Worm (Caenorhabditis elegans) whole organism, young adult: Measurements from ENCODE around the gene ubc-15.

Experiments
- B0261.1 ChIP-seq: sonication (generic microtip); optimal IDR thresholded peaks from 2 replicates; lab custom pipeline; 2016; ENCODE audit warnings: mild to moderate bottlenecking, missing genetic modification characterization, moderate library complexity, missing compliant biosample characterization
- C17E4.6 ChIP-seq: fragments of 200-800 bp; sonication (Bioruptor generic); IDR thresholded peaks from 2 replicates; pipeline ENCODE4 v1.3.6; 2022; ENCODE audit warnings: missing genetic modification reagents, missing genetic modification characterization, missing compliant biosample characterization
- D2030.7 ChIP-seq: fragments of 200-800 bp; sonication (Bioruptor generic); IDR thresholded peaks from 2 replicates; pipeline ENCODE4 v1.3.6; 2022; ENCODE audit warnings: missing genetic modification reagents, missing genetic modification characterization, missing compliant biosample characterization
- F33H1.4 ChIP-seq: fragments of 200-800 bp; sonication (Bioruptor generic); IDR thresholded peaks from 2 replicates; pipeline ENCODE4 v1.3.6; 2022; ENCODE audit warnings: missing genetic modification reagents, missing genetic modification characterization, missing compliant biosample characterization
- F37B4.10 ChIP-seq: fragments of 200-800 bp; sonication (Bioruptor generic); IDR thresholded peaks from 2 replicates; pipeline ENCODE4 v1.3.6; 2022; ENCODE audit warnings: missing genetic modification characterization, missing compliant biosample characterization
- F39B2.1 ChIP-seq: fragments of 200-800 bp; sonication (Bioruptor generic); IDR thresholded peaks from 2 replicates; pipeline ENCODE4 v1.3.6; 2022; ENCODE audit warnings: missing genetic modification reagents, missing genetic modification characterization, missing compliant biosample characterization
- K11D2.4 ChIP-seq: fragments of 200-800 bp; sonication (Bioruptor generic); IDR thresholded peaks from 2 replicates; pipeline ENCODE4 v1.3.6; 2022; ENCODE audit warnings: missing genetic modification reagents, missing genetic modification characterization, missing compliant biosample characterization
- Y67H2A.10 ChIP-seq: fragments of 200-800 bp; sonication (Bioruptor generic); conservative IDR thresholded peaks from 2 replicates; pipeline ENCODE4 v1.3.6; 2022; ENCODE audit warnings: missing genetic modification reagents, missing genetic modification characterization, missing compliant biosample characterization
- ZK185.1 ChIP-seq: sonication (generic microtip); optimal IDR thresholded peaks from 2 replicates; lab custom pipeline; 2016; ENCODE audit warnings: mild to moderate bottlenecking, missing genetic modification characterization, missing compliant biosample characterization; ENCODE audit not compliant: poor library complexity, severe bottlenecking
- atf-7 ChIP-seq: sonication (generic microtip); optimal IDR thresholded peaks from 2 replicates; lab custom pipeline; 2017; ENCODE audit warnings: mild to moderate bottlenecking, missing genetic modification characterization, missing compliant biosample characterization
- attf-6 ChIP-seq: fragments of 200-800 bp; sonication (Bioruptor generic); IDR thresholded peaks from 2 replicates; pipeline ENCODE4 v1.3.6; 2022; ENCODE audit warnings: missing genetic modification reagents, missing genetic modification characterization, missing compliant biosample characterization
- ccch-3 ChIP-seq: fragments of 200-800 bp; sonication (Bioruptor generic); optimal IDR thresholded peaks from 2 replicates; lab custom pipeline; 2018; ENCODE audit warnings: mild to moderate bottlenecking, missing genetic modification characterization, missing compliant biosample characterization
- dpl-1 ChIP-seq: fragments of 150-350 bp; optimal IDR thresholded peaks from 2 replicates; lab custom pipeline; 2014; ENCODE audit warnings: missing biosample characterization, missing genetic modification reagents, missing genetic modification characterization
- efl-1 ChIP-seq: fragments of 150-350 bp; optimal IDR thresholded peaks from 2 replicates; lab custom pipeline; 2014; ENCODE audit warnings: missing biosample characterization, missing genetic modification reagents, missing genetic modification characterization
- egrh-3 ChIP-seq: fragments of 200-800 bp; sonication (Bioruptor generic); IDR thresholded peaks from 2 replicates; pipeline ENCODE4 v1.3.6; 2022; ENCODE audit warnings: missing genetic modification reagents, missing genetic modification characterization, missing compliant biosample characterization
- ets-4 ChIP-seq: fragments of 200-800 bp; sonication (Bioruptor generic); optimal IDR thresholded peaks from 2 replicates; lab custom pipeline; 2018; ENCODE audit warnings: mild to moderate bottlenecking, missing genetic modification characterization, missing compliant biosample characterization
- gei-17 ChIP-seq: fragments of 200-800 bp; sonication (Bioruptor generic); optimal IDR thresholded peaks from 2 replicates; lab custom pipeline; 2018; ENCODE audit warnings: mild to moderate bottlenecking, missing genetic modification characterization, missing compliant biosample characterization
- lin-54 ChIP-seq: fragments of 200-800 bp; sonication (Bioruptor generic); optimal IDR thresholded peaks from 2 replicates; lab custom pipeline; 2018; ENCODE audit warnings: mild to moderate bottlenecking, missing genetic modification characterization, missing compliant biosample characterization
- nfya-2 ChIP-seq: fragments of 200-800 bp; sonication (Bioruptor generic); IDR thresholded peaks from 2 replicates; pipeline ENCODE4 v1.3.6; 2022; ENCODE audit warnings: missing genetic modification reagents, missing genetic modification characterization, missing compliant biosample characterization
- nfyb-1 ChIP-seq: fragments of 200-800 bp; sonication (Bioruptor generic); IDR thresholded peaks from 2 replicates; pipeline ENCODE4 v1.3.6; 2022; ENCODE audit warnings: missing genetic modification reagents, missing genetic modification characterization, missing compliant biosample characterization
- nhr-179 ChIP-seq: sonication (generic microtip); optimal IDR thresholded peaks from 2 replicates; lab custom pipeline; 2016; ENCODE audit warnings: mild to moderate bottlenecking, missing genetic modification characterization, missing compliant biosample characterization
- pbrm-1 ChIP-seq: fragments of 200-800 bp; sonication (Bioruptor generic); IDR thresholded peaks from 2 replicates; pipeline ENCODE4 v1.3.6; 2022; ENCODE audit warnings: missing genetic modification reagents, missing genetic modification characterization, missing compliant biosample characterization
- sdz-38 ChIP-seq: sonication (generic microtip); optimal IDR thresholded peaks from 2 replicates; lab custom pipeline; 2016; ENCODE audit warnings: missing genotype, missing genetic modification characterization, missing compliant biosample characterization
- snpc-1.3 ChIP-seq: sonication (generic microtip); optimal IDR thresholded peaks from 2 replicates; lab custom pipeline; 2017; ENCODE audit warnings: missing genetic modification characterization, mild to moderate bottlenecking, missing compliant biosample characterization, antibody characterized with exemption, moderate library complexity, missing genotype, missing genetic modification reagents; ENCODE audit not compliant: insufficient read depth
- snpc-3.4 ChIP-seq: sonication (generic microtip); optimal IDR thresholded peaks from 2 replicates; lab custom pipeline; 2017; ENCODE audit warnings: missing genetic modification characterization, mild to moderate bottlenecking, missing compliant biosample characterization, antibody characterized with exemption, moderate library complexity, missing genotype, missing genetic modification reagents
- somi-1 ChIP-seq: fragments of 200-800 bp; sonication (Bioruptor generic); optimal IDR thresholded peaks from 2 replicates; lab custom pipeline; 2018; ENCODE audit warnings: mild to moderate bottlenecking, missing genetic modification characterization, missing compliant biosample characterization
- tlf-1 ChIP-seq: fragments of 200-800 bp; sonication (Bioruptor generic); optimal IDR thresholded peaks from 2 replicates; lab custom pipeline; 2018; ENCODE audit warnings: mild to moderate bottlenecking, missing genetic modification characterization, missing compliant biosample characterization
- zfh-2 ChIP-seq: fragments of 200-800 bp; sonication (Bioruptor generic); conservative IDR thresholded peaks from 2 replicates; pipeline ENCODE4 v1.3.6; 2022; ENCODE audit warnings: missing genetic modification reagents, missing genetic modification characterization, missing compliant biosample characterization
- ztf-26 ChIP-seq: sonication (generic microtip); optimal IDR thresholded peaks from 2 replicates; lab custom pipeline; 2017; ENCODE audit warnings: missing genetic modification characterization, missing compliant biosample characterization
- ztf-6 ChIP-seq: fragments of 200-800 bp; sonication (Bioruptor generic); IDR thresholded peaks from 2 replicates; pipeline ENCODE4 v1.3.6; 2022; ENCODE audit warnings: missing genetic modification reagents, missing genetic modification characterization, missing compliant biosample characterization

ubc-15 gene

DNA sequence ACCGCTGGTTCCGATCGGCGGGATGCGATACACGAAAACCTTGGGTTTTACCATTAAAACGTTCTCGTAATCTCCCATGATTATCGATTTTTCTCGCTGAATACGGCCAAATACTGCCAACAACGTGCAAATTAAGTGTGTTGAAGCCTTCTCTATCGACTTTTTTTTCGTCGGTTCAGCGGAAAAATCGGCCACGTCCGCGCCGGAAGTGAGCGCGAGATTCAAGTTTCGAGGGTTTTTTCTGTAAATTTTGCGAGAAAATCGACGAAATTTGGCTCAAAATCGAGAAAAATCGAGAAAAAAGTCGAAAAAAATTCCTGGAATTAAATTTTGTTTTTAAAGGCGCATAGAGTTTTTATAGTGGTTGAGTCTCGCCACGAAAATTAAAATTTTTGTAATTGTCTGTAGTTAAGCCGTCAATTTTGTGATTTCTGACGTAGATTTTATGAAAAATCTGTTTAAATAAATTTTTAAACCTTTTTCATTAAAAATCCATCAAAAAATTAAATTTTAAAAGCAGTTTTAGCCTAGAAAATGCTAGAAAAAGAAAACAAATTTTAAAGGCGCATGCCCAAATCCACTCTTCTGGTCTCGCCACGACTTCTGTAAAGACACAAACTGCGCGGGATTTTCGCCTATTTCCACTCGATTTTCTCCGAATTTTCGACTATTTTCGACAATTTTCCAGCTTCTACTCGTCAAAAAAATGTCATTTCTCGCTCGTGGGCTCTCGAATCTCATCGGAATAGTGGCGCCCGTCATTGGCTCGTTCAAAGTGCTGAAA, 5.9 kb upstream of the ubc-15 start, which contains the start of the genes ncap-1 and Y110A2AR.1 (continued):
- TF ChIP-seq lin-54 (GFP tag; lab: Kevin White, UChicago) (peak; percentile 58), snpc-1.3 (tag; lab: Kevin White, UChicago) (peak; percentile 5), nfyb-1 (no peak), F33H1.4 (peak; percentile 99), efl-1 (GFP tag; lab: Kevin White, UChicago) (peak; percentile 87), atf-7 (no peak), tlf-1 (GFP tag; lab: Kevin White, UChicago) (no peak), C17E4.6 (GFP tag; lab: Robert Waterston, UW) (no peak), F37B4.10 (GFP tag; lab: Robert Waterston, UW) (no peak), ZK185.1 (no peak), D2030.7 (GFP tag; lab: Robert Waterston, UW) (peak; percentile 86)

DNA sequence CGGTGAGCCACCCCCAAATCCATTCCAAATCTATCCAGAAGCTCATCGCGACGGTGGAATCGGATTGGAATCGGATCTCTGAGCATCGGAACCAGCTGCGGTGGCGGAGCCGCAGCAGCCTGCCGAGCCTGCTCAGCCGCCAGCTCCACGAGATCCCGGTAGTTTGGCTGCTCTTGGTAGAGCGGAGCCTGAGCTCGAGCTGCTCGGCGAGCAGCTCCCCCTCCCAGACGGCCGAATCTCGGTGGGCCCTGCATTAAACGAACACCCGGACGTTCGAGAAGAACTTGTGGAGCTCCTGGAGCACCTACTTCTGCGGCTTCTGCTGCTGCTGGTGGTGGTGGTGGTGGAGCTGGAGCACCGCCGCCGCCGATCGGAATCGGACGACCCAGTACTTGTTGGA, 9.7 kb downstream of the ubc-15 start:
- peak; percentile 78; the same call in 1 of the 2 replicates for TF ChIP-seq zfh-2 (GFP tag; lab: Robert Waterston, UW)
- no peak for TF ChIP-seq attf-6 (GFP tag; lab: Robert Waterston, UW)
- no peak for TF ChIP-seq ztf-6 (GFP tag; lab: Robert Waterston, UW)
- TF ChIP-seq egrh-3 (GFP tag; lab: Robert Waterston, UW), result peak; percentile 97

- TF ChIP-seq sdz-38 (tag; lab: Kevin White, UChicago) (no peak), gei-17 (GFP tag; lab: Kevin White, UChicago) (no peak), snpc-3.4 (tag; lab: Kevin White, UChicago) (no peak)
- TF ChIP-seq, all 124 proteins: peak for 0
These were observed 12.2 kb downstream of the ubc-15 start for ce11 chrII:2901158-2901557.

ce11 chrII:2900248-2900647, 13.2 kb downstream of the ubc-15 start, which contains the start of gene ubc-26:
ubc-26 (minus strand) TSS chrII:2900348.
- TF ChIP-seq nhr-179 (tag; lab: Kevin White, UChicago) (no peak), pbrm-1 (GFP tag; lab: Robert Waterston, UW) (no peak), ztf-26 (no peak), B0261.1 (tag; lab: Kevin White, UChicago) (no peak), nfya-2 (GFP tag; lab: Robert Waterston, UW) (no peak), ets-4 (no peak)

- TF ChIP-seq dpl-1 (GFP tag; lab: Kevin White, UChicago), result no peak
- no peak for TF ChIP-seq K11D2.4 (GFP tag; lab: Robert Waterston, UW)
- no peak for TF ChIP-seq ccch-3 (GFP tag; lab: Kevin White, UChicago)
- TF ChIP-seq Y67H2A.10 (GFP tag; lab: Robert Waterston, UW), result no peak
- no peak for TF ChIP-seq somi-1 (GFP tag; lab: Kevin White, UChicago)
- TF ChIP-seq F39B2.1 (GFP tag; lab: Robert Waterston, UW), result no peak
- TF ChIP-seq, all 124 proteins: peak for 0
These were observed 19.1 kb downstream of the ubc-15 start, which contains the start of gene sqv-2 for ce11 chrII:2894295-2894694. sqv-2 (minus strand) TSS chrII:2894395.
